Fruit fly (Drosophila melanogaster) whole organism, adult: ENCODE data around the gene CG6023.

Experiments
- CG11617 ChIP-seq: fragments of 200-800 bp; sonication (Bioruptor generic); optimal IDR thresholded peaks from 2 replicates; lab custom pipeline; 2017; ENCODE audit warnings: mild to moderate bottlenecking, missing biosample characterization, missing genetic modification reagents, missing genetic modification characterization
- CG14711 ChIP-seq: fragments of 200-800 bp; sonication (Bioruptor generic); optimal IDR thresholded peaks from 2 replicates; lab custom pipeline; 2018; ENCODE audit warnings: missing biosample characterization, mild to moderate bottlenecking, missing genetic modification characterization, moderate library complexity
- CG33017 ChIP-seq: fragments of 200-800 bp; sonication (Bioruptor generic); optimal IDR thresholded peaks from 2 replicates; lab custom pipeline; 2018; ENCODE audit warnings: missing biosample characterization, mild to moderate bottlenecking, missing genetic modification characterization, moderate library complexity
- CG5204 ChIP-seq: fragments of 200-800 bp; sonication (Bioruptor generic); optimal IDR thresholded peaks from 2 replicates; lab custom pipeline; 2016; ENCODE audit warnings: missing biosample characterization, missing genetic modification characterization
- CG7101 ChIP-seq: fragments of 200-800 bp; sonication (Bioruptor generic); optimal IDR thresholded peaks from 2 replicates; lab custom pipeline; 2018; ENCODE audit warnings: missing biosample characterization, mild to moderate bottlenecking, missing genetic modification characterization, moderate library complexity
- Clk ChIP-seq: fragments of 200-800 bp; sonication (Bioruptor generic); optimal IDR thresholded peaks from 2 replicates; lab custom pipeline; 2017; ENCODE audit warnings: missing biosample characterization, missing genetic modification characterization
- Crg-1 ChIP-seq: fragments of 200-800 bp; sonication (Bioruptor generic); optimal IDR thresholded peaks from 2 replicates; lab custom pipeline; 2016; ENCODE audit warnings: missing biosample characterization, missing genetic modification characterization
- bab1 ChIP-seq: fragments of 200-800 bp; sonication (Bioruptor generic); optimal IDR thresholded peaks from 3 replicates; lab custom pipeline; 2019; ENCODE audit warnings: missing biosample characterization, mild to moderate bottlenecking, missing genetic modification characterization, moderate library complexity
- cic ChIP-seq: fragments of 200-800 bp; sonication (Bioruptor generic); optimal IDR thresholded peaks from 2 replicates; lab custom pipeline; 2017; ENCODE audit warnings: missing biosample characterization, mild to moderate bottlenecking, missing genetic modification characterization, moderate library complexity
- cnc ChIP-seq, 2 experiments: fragments of >200 bp; optimal IDR thresholded peaks; 2 replicates each; lab custom pipeline; 2017
- kay ChIP-seq: fragments of 200-800 bp; sonication (Bioruptor generic); peaks from one replicate; lab custom pipeline; 2016; ENCODE audit warnings: missing biosample characterization, missing genetic modification characterization, borderline replicate concordance
- ovo ChIP-seq: fragments of 200-800 bp; sonication (Bioruptor generic); optimal IDR thresholded peaks from 2 replicates; lab custom pipeline; 2016; ENCODE audit warnings: missing biosample characterization, missing genetic modification characterization
- tj ChIP-seq: fragments of 200-800 bp; sonication (Bioruptor generic); optimal IDR thresholded peaks from 3 replicates; lab custom pipeline; 2017; ENCODE audit warnings: missing biosample characterization, mild to moderate bottlenecking, missing genetic modification characterization, moderate library complexity

- TF ChIP-seq CG7101 (tag; lab: Kevin White, UChicago) (no peak), CG33017 (tag; lab: Kevin White, UChicago) (no peak), Clk (GFP tag; lab: Kevin White, UChicago) (no peak), bab1 (GFP tag; lab: Kevin White, UChicago) (no peak), cnc (optimal IDR thresholded peaks at IDR 0.05; lab: Kevin White, UChicago) (no peak), tj (GFP tag; lab: Kevin White, UChicago) (no peak), ovo (GFP tag; lab: Kevin White, UChicago) (no peak), Crg-1 (no peak), CG14711 (tag; lab: Kevin White, UChicago) (no peak), CG11617 (GFP tag; lab: Kevin White, UChicago) (no peak), kay (GFP tag; lab: Kevin White, UChicago) (no peak), CG5204 (GFP tag; lab: Kevin White, UChicago) (no peak), cic (no peak)
Measured at dm6 chrX:18294031-18294430, 27.0 kb downstream of the CG6023 start.
